Worm (Caenorhabditis elegans) whole organism, late embryonic: Measurements from ENCODE around the gene H40L08.7.
A peak's percentile ranks its signal among the peaks of the same experiment; 100 is the strongest.

Experiments
- C38D4.7 ChIP-seq: fragments of 200-800 bp; sonication (Bioruptor generic); optimal IDR thresholded peaks from 2 replicates; lab custom pipeline; 2018; ENCODE audit warnings: mild to moderate bottlenecking, missing genetic modification characterization, moderate library complexity, missing compliant biosample characterization
- F13H6.1 ChIP-seq: sonication (generic microtip); optimal IDR thresholded peaks from 2 replicates; lab custom pipeline; 2016; ENCODE audit warnings: missing genetic modification characterization, missing compliant biosample characterization
- K02D7.2 ChIP-seq: sonication (generic microtip); optimal IDR thresholded peaks from 2 replicates; lab custom pipeline; 2017; ENCODE audit warnings: mild to moderate bottlenecking, missing genetic modification characterization, missing compliant biosample characterization
- K09A11.1 ChIP-seq: sonication (generic microtip); optimal IDR thresholded peaks from 2 replicates; lab custom pipeline; 2017; ENCODE audit warnings: antibody characterized with exemption, mild to moderate bottlenecking, missing genetic modification characterization, missing compliant biosample characterization; ENCODE audit not compliant: insufficient read depth
- T23F11.4 ChIP-seq: fragments of 200-800 bp; sonication (Bioruptor generic); optimal IDR thresholded peaks from 2 replicates; lab custom pipeline; 2018; ENCODE audit warnings: mild to moderate bottlenecking, missing genetic modification characterization, missing compliant biosample characterization
- Y22D7AL.16 ChIP-seq: sonication (generic microtip); optimal IDR thresholded peaks from 2 replicates; lab custom pipeline; 2016; ENCODE audit warnings: missing genetic modification characterization, missing compliant biosample characterization
- ama-1 ChIP-seq: fragments of 150-350 bp; optimal IDR thresholded peaks from 2 replicates; lab custom pipeline; 2014
- ceh-19 ChIP-seq: fragments of 200-800 bp; sonication (Bioruptor generic); optimal IDR thresholded peaks from 2 replicates; lab custom pipeline; 2018; ENCODE audit warnings: mild to moderate bottlenecking, missing genetic modification characterization, missing compliant biosample characterization
- ceh-2 ChIP-seq: sonication (generic microtip); optimal IDR thresholded peaks from 2 replicates; lab custom pipeline; 2016; ENCODE audit warnings: missing genotype, missing genetic modification characterization, missing compliant biosample characterization
- ceh-22 ChIP-seq: sonication (generic microtip); optimal IDR thresholded peaks from 2 replicates; lab custom pipeline; 2017; ENCODE audit warnings: missing biosample characterization, missing genetic modification characterization
- ceh-24 ChIP-seq: sonication (generic microtip); optimal IDR thresholded peaks from 2 replicates; lab custom pipeline; 2016; ENCODE audit warnings: mild to moderate bottlenecking, missing genetic modification characterization, missing compliant biosample characterization
- ceh-48 ChIP-seq: sonication (generic microtip); optimal IDR thresholded peaks from 2 replicates; lab custom pipeline; 2016; ENCODE audit warnings: missing genetic modification characterization, inconsistent platforms, missing compliant biosample characterization
- ceh-9 ChIP-seq: sonication (generic microtip); optimal IDR thresholded peaks from 2 replicates; lab custom pipeline; 2016; ENCODE audit warnings: mild to moderate bottlenecking, missing genetic modification characterization, inconsistent platforms, missing compliant biosample characterization
- che-1 ChIP-seq: sonication (generic microtip); optimal IDR thresholded peaks from 2 replicates; lab custom pipeline; 2016; ENCODE audit warnings: mild to moderate bottlenecking, missing genetic modification characterization, missing compliant biosample characterization
- dve-1 ChIP-seq: sonication (generic microtip); optimal IDR thresholded peaks from 2 replicates; lab custom pipeline; 2017; ENCODE audit warnings: antibody characterized with exemption, mild to moderate bottlenecking, missing genetic modification characterization, missing compliant biosample characterization
- elt-2 ChIP-seq: sonication (generic microtip); optimal IDR thresholded peaks from 2 replicates; lab custom pipeline; 2016; ENCODE audit warnings: missing genetic modification reagents, missing genetic modification characterization, missing compliant biosample characterization
- ets-4 ChIP-seq: sonication (generic microtip); optimal IDR thresholded peaks from 2 replicates; lab custom pipeline; 2016; ENCODE audit warnings: missing genetic modification characterization, missing compliant biosample characterization
- eyg-1 ChIP-seq: sonication (generic microtip); optimal IDR thresholded peaks from 2 replicates; lab custom pipeline; 2016; ENCODE audit warnings: missing genotype, missing genetic modification characterization, missing compliant biosample characterization
- fax-1 ChIP-seq: sonication (generic microtip); optimal IDR thresholded peaks from 2 replicates; lab custom pipeline; 2016; ENCODE audit warnings: missing genotype, missing genetic modification characterization, missing compliant biosample characterization
- fkh-10 ChIP-seq: fragments of 150-350 bp; optimal IDR thresholded peaks from 2 replicates; lab custom pipeline; 2014; ENCODE audit warnings: missing biosample characterization, missing genetic modification reagents, missing genetic modification characterization
- fkh-6 ChIP-seq: sonication (generic microtip); optimal IDR thresholded peaks from 2 replicates; lab custom pipeline; 2016; ENCODE audit warnings: missing genetic modification characterization, missing compliant biosample characterization
- hlh-13 ChIP-seq: fragments of 200-800 bp; sonication (Bioruptor generic); optimal IDR thresholded peaks from 2 replicates; lab custom pipeline; 2018; ENCODE audit warnings: mild to moderate bottlenecking, missing genetic modification characterization, missing compliant biosample characterization
- hlh-15 ChIP-seq: sonication (generic microtip); optimal IDR thresholded peaks from 2 replicates; lab custom pipeline; 2016; ENCODE audit warnings: missing genetic modification characterization, missing compliant biosample characterization
- hlh-30 ChIP-seq: sonication (generic microtip); optimal IDR thresholded peaks from 2 replicates; lab custom pipeline; 2017; ENCODE audit warnings: antibody characterized with exemption, missing genetic modification characterization, missing compliant biosample characterization; ENCODE audit not compliant: insufficient read depth
- hlh-6 ChIP-seq: sonication (generic microtip); optimal IDR thresholded peaks from 2 replicates; lab custom pipeline; 2016; ENCODE audit warnings: missing genotype, missing genetic modification characterization, missing compliant biosample characterization
- lim-6 ChIP-seq: sonication (generic microtip); optimal IDR thresholded peaks from 2 replicates; lab custom pipeline; 2016; ENCODE audit warnings: missing genetic modification characterization, missing compliant biosample characterization
- lin-11 ChIP-seq: fragments of 200-800 bp; sonication (Bioruptor generic); optimal IDR thresholded peaks from 2 replicates; lab custom pipeline; 2018; ENCODE audit warnings: mild to moderate bottlenecking, missing genetic modification characterization, missing compliant biosample characterization
- mec-3 ChIP-seq: sonication (generic microtip); optimal IDR thresholded peaks from 2 replicates; lab custom pipeline; 2016; ENCODE audit warnings: borderline replicate concordance, missing genetic modification characterization, missing compliant biosample characterization
- nfya-1 ChIP-seq: sonication (generic microtip); optimal IDR thresholded peaks from 2 replicates; lab custom pipeline; 2017; ENCODE audit warnings: missing genetic modification characterization, mild to moderate bottlenecking, missing compliant biosample characterization, antibody characterized with exemption, moderate library complexity
- npax-4 ChIP-seq: sonication (generic microtip); optimal IDR thresholded peaks from 2 replicates; lab custom pipeline; 2016; ENCODE audit warnings: missing genetic modification characterization, missing compliant biosample characterization
- odd-2 ChIP-seq: sonication (generic microtip); optimal IDR thresholded peaks from 2 replicates; lab custom pipeline; 2017; ENCODE audit warnings: antibody characterized with exemption, mild to moderate bottlenecking, missing genetic modification characterization, missing compliant biosample characterization
- pat-9 ChIP-seq: fragments of 200-800 bp; sonication (Bioruptor generic); optimal IDR thresholded peaks from 2 replicates; lab custom pipeline; 2018; ENCODE audit warnings: mild to moderate bottlenecking, missing genetic modification characterization, moderate library complexity, missing compliant biosample characterization
- pax-1 ChIP-seq: fragments of 150-350 bp; optimal IDR thresholded peaks from 2 replicates; lab custom pipeline; 2014; ENCODE audit warnings: missing biosample characterization, missing genetic modification characterization
- pha-2 ChIP-seq: sonication (generic microtip); optimal IDR thresholded peaks from 2 replicates; lab custom pipeline; 2017; ENCODE audit warnings: mild to moderate bottlenecking, missing genetic modification characterization, missing compliant biosample characterization
- pqm-1 ChIP-seq: sonication (generic microtip); optimal IDR thresholded peaks from 2 replicates; lab custom pipeline; 2016; ENCODE audit warnings: missing genetic modification characterization, missing compliant biosample characterization
- pros-1 ChIP-seq: fragments of 150-350 bp; optimal IDR thresholded peaks from 2 replicates; lab custom pipeline; 2014; ENCODE audit warnings: missing biosample characterization, missing genetic modification reagents, missing genetic modification characterization
- sox-2 ChIP-seq: fragments of 200-800 bp; sonication (Bioruptor generic); IDR thresholded peaks from 2 replicates; pipeline ENCODE4 v1.3.6; 2022; ENCODE audit warnings: missing genetic modification reagents, missing genetic modification characterization, missing compliant biosample characterization
- sox-4 ChIP-seq: sonication (generic microtip); optimal IDR thresholded peaks from 2 replicates; lab custom pipeline; 2017; ENCODE audit warnings: mild to moderate bottlenecking, missing genetic modification characterization, inconsistent platforms, missing compliant biosample characterization
- syd-9 ChIP-seq: sonication (generic microtip); optimal IDR thresholded peaks from 2 replicates; lab custom pipeline; 2016; ENCODE audit warnings: mild to moderate bottlenecking, missing genetic modification characterization, moderate library complexity, missing compliant biosample characterization
- tbx-2 ChIP-seq: sonication (generic microtip); optimal IDR thresholded peaks from 2 replicates; lab custom pipeline; 2016; ENCODE audit warnings: missing genetic modification characterization, missing compliant biosample characterization
- tbx-7 ChIP-seq: sonication (generic microtip); optimal IDR thresholded peaks from 2 replicates; lab custom pipeline; 2016; ENCODE audit warnings: missing genotype, missing genetic modification characterization, missing compliant biosample characterization
- ttx-3 ChIP-seq: sonication (generic microtip); optimal IDR thresholded peaks from 2 replicates; lab custom pipeline; 2016; ENCODE audit warnings: missing genetic modification reagents, missing genetic modification characterization, missing compliant biosample characterization
- unc-3 ChIP-seq, 2 experiments: fragments of 200-800 bp in 1 of 2; sonication (Bioruptor generic) in 1 of 2; sonication (generic microtip) in 1 of 2; conservative IDR thresholded peaks in 1 of 2; optimal IDR thresholded peaks in 1 of 2; 2 replicates each; pipeline versions ENCODE4 v1.3.6 to Lab custom; 2016 to 2022; ENCODE audit warnings: missing compliant biosample characterization in 2 of 2, missing genetic modification characterization in 2 of 2, missing genetic modification reagents in 1 of 2
- unc-55 ChIP-seq: sonication (generic microtip); optimal IDR thresholded peaks from 2 replicates; lab custom pipeline; 2017; ENCODE audit warnings: missing biosample characterization, missing genetic modification reagents, missing genetic modification characterization
- unc-86 ChIP-seq: sonication (generic microtip); optimal IDR thresholded peaks from 2 replicates; lab custom pipeline; 2016; ENCODE audit warnings: missing genetic modification characterization, missing compliant biosample characterization
- zip-5 ChIP-seq: sonication (generic microtip); optimal IDR thresholded peaks from 2 replicates; lab custom pipeline; 2016; ENCODE audit warnings: missing genetic modification characterization, missing compliant biosample characterization
- ztf-16 ChIP-seq: sonication (generic microtip); optimal IDR thresholded peaks from 2 replicates; lab custom pipeline; 2017; ENCODE audit warnings: missing genetic modification characterization, missing compliant biosample characterization

H40L08.7 gene

DNA sequence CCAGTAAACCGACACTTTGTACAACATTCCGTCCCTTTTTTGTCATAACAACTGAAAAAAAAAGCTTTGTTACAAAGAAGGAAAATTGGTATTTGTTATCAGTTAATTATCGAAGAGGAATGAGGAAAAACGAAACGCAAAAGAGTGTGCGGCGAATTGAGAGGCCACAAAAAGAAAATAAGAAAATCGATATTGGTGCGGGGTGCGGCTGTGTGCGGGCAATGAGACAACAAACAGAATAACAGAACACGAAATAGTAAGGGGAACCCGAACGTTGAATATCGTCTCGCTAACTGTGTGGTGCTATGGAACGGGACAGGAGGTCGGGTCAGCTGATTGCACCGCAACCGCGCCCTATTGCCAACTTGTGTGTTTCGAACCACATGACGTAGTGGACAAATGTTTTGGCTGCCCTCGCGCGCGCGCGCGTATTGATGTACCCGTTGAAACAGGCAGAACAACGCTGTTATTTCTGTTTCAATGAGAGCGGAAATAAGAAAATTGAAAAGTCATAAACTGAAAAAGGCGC lies 36.9 kb downstream of the H40L08.7 start, which contains the start of gene C18B12.4 (continued):
- TF ChIP-seq lin-11 (no peak), ztf-16 (peak; percentile 9), T23F11.4 (GFP tag; lab: Kevin White, UChicago) (no peak), fax-1 (no peak), hlh-30 (peak; percentile 99), ceh-22 (tag; lab: Kevin White, UChicago) (no peak), pha-2 (tag; lab: Kevin White, UChicago) (no peak), pqm-1 (tag; lab: Kevin White, UChicago) (no peak), lim-6 (tag; lab: Kevin White, UChicago) (peak; percentile 8), unc-86 (tag; lab: Kevin White, UChicago) (no peak), elt-2 (tag; lab: Kevin White, UChicago) (peak; percentile 30), ceh-9 (tag; lab: Kevin White, UChicago) (no peak), fkh-10 (no peak), F13H6.1 (tag; lab: Kevin White, UChicago) (peak; percentile 30), ceh-2 (tag; lab: Kevin White, UChicago) (peak; percentile 65), tbx-7 (no peak), C38D4.7 (GFP tag; lab: Kevin White, UChicago) (no peak), eyg-1 (peak; percentile 19), odd-2 (no peak), hlh-15 (tag; lab: Kevin White, UChicago) (no peak), hlh-6 (tag; lab: Kevin White, UChicago) (no peak), ceh-48 (tag; lab: Kevin White, UChicago) (peak; percentile 50), sox-2 (GFP tag; lab: Robert Waterston, UW) (peak; percentile 6; the same call in 1 of the 2 replicates), Y22D7AL.16 (tag; lab: Kevin White, UChicago) (no peak), K02D7.2 (no peak), ceh-24 (no peak), K09A11.1 (tag; lab: Kevin White, UChicago) (no peak), che-1 (tag; lab: Kevin White, UChicago) (no peak), syd-9 (no peak), nfya-1 (peak; percentile 72), ets-4 (tag; lab: Kevin White, UChicago) (peak; percentile 36), dve-1 (tag; lab: Kevin White, UChicago) (peak; percentile 3), mec-3 (tag; lab: Kevin White, UChicago) (no peak), sox-4 (tag; lab: Kevin White, UChicago) (no peak), hlh-13 (GFP tag; lab: Kevin White, UChicago) (no peak), pax-1 (tag; lab: Kevin White, UChicago) (no peak), npax-4 (tag; lab: Kevin White, UChicago) (no peak), zip-5 (no peak), pros-1 (tag; lab: Kevin White, UChicago) (peak; percentile 71), unc-55 (GFP tag; lab: Kevin White, UChicago) (peak; percentile 80), ceh-19 (GFP tag; lab: Kevin White, UChicago) (peak; percentile 3), tbx-2 (tag; lab: Kevin White, UChicago) (peak; percentile 68), fkh-6 (tag; lab: Kevin White, UChicago) (no peak), ttx-3 (tag; lab: Kevin White, UChicago) (no peak), pat-9 (tag; lab: Kevin White, UChicago) (peak; percentile 57), ama-1 (lab: Kevin White, UChicago) (no peak), unc-3 (GFP tag; conservative IDR thresholded peaks at IDR 0.05; lab: Robert Waterston, UW) (no peak), unc-3 (tag; optimal IDR thresholded peaks at IDR 0.05; lab: Kevin White, UChicago) (no peak)
